Fruit fly (Drosophila melanogaster): Measurements from ENCODE around the gene Lrr47.

Lrr47 gene

DNA sequence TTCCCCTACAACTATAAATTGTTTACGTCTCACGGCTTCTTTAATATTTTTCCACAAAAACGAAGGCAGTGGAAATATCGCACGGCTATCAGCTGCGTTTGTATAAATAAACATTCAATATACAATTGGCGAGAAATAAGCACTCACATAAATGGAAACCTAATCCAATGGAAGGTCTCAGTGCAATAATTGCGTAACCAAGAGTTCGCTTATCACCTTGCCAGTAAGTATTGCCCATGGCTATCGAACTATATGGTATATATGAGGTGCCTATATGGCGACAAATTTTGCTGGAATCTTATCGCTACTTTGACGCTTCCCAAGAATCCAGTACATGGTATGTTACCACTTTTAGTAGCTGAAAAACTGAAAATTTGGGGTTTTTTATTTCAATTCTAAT is 14.9 kb upstream of the Lrr47 start:
- TF ChIP-seq vri (GFP tag; optimal IDR thresholded peaks at IDR 0.05), result peak; percentile 80
- no peak for TF ChIP-seq Gug (GFP tag; IDR thresholded peaks at IDR 0.05)
- peak; percentile 5 for TF ChIP-seq CG6808 (GFP tag; optimal IDR thresholded peaks at IDR 0.05)

dm6 chr2L:10502862-10503261 is 14.3 kb upstream of the Lrr47 start:
- no peak for TF ChIP-seq CG6854 (GFP tag; optimal IDR thresholded peaks at IDR 0.05)
- TF ChIP-seq Eip78C (GFP tag), result peak; percentile 53

DNA sequence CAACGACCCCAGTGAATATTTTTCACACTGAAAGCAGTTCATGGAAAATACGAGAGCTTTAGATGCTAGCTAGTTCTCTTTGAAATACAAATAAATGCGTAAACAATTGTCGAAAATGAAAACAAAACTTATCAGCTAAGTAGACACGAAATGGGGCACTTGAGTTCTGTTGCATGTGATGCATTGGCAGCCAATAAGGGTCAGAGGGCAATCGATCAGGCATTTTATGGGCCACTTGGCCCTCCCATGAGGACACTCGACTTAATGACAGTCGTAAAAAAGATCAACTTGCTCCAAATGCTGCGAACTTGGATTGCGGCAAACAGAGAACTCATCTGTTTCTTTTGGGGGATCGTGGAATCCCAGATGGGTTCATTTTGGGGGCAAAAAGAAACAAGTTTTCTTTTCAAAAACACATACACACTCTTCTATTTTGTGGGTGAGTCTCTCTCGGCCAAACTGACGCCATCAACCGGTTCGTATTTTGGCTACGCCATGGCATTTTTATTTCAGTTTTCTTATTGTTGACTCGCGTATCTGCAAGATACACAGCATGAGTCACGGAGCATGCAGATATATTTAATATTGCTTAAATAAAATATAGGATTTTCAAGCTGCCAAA is 13.7 kb upstream of the Lrr47 start:
- peak; percentile 17; the same call in 1 of the 3 replicates for TF ChIP-seq CG8119 (GFP tag; IDR thresholded peaks at IDR 0.05)
- TF ChIP-seq Hr38 (GFP tag; optimal IDR thresholded peaks at IDR 0.05), result no peak
- no peak for TF ChIP-seq CG1621 (tag; optimal IDR thresholded peaks at IDR 0.05)
- peak; percentile 52 for TF ChIP-seq svp (GFP tag)

dm6 chr2L:10504895-10505294 is 12.2 kb upstream of the Lrr47 start:
- no peak for TF ChIP-seq salr (GFP tag; optimal IDR thresholded peaks at IDR 0.05)
- TF ChIP-seq net (GFP tag; optimal IDR thresholded peaks at IDR 0.05), result no peak
- TF ChIP-seq Met (GFP tag; optimal IDR thresholded peaks at IDR 0.05), result no peak
- TF ChIP-seq CG3919 (GFP tag; optimal IDR thresholded peaks at IDR 0.05), result peak; percentile 19
- peak; percentile 56 for TF ChIP-seq Eip78C (GFP tag)
- TF ChIP-seq CG11902 (GFP tag; optimal IDR thresholded peaks at IDR 0.05), result no peak
- peak; percentile 17 for TF ChIP-seq esn (GFP tag; optimal IDR thresholded peaks at IDR 0.05)
- no peak for TF ChIP-seq acj6 (GFP tag; optimal IDR thresholded peaks at IDR 0.05)
- TF ChIP-seq vri (GFP tag; optimal IDR thresholded peaks at IDR 0.05), result peak; percentile 28
- no peak for TF ChIP-seq Hr39 (GFP tag; optimal IDR thresholded peaks at IDR 0.05)
- peak; percentile 14; the same call in 1 of the 3 replicates for TF ChIP-seq eg (GFP tag; IDR thresholded peaks at IDR 0.05)
- TF ChIP-seq CG1621 (tag; optimal IDR thresholded peaks at IDR 0.05), result no peak
- no peak for TF ChIP-seq CG8119 (GFP tag; IDR thresholded peaks at IDR 0.05)
- TF ChIP-seq Eip75B (GFP tag; optimal IDR thresholded peaks at IDR 0.05), result no peak
- TF ChIP-seq Blimp-1 (GFP tag; optimal IDR thresholded peaks at IDR 0.05), result peak; percentile 26
- TF ChIP-seq Lpt (GFP tag; optimal IDR thresholded peaks at IDR 0.05), result no peak
- no peak for TF ChIP-seq cyc (GFP tag; optimal IDR thresholded peaks at IDR 0.05)
- no peak for TF ChIP-seq fd85E (GFP tag; optimal IDR thresholded peaks at IDR 0.05)
- TF ChIP-seq Hr38 (GFP tag; optimal IDR thresholded peaks at IDR 0.05), result no peak
- TF ChIP-seq pdm3 (GFP tag; optimal IDR thresholded peaks at IDR 0.05), result no peak
- no peak for TF ChIP-seq spab (GFP tag; optimal IDR thresholded peaks at IDR 0.05)
- no peak for TF ChIP-seq Ets96B (tag; optimal IDR thresholded peaks at IDR 0.05)
- no peak for TF ChIP-seq Smox (GFP tag; optimal IDR thresholded peaks at IDR 0.05)
- no peak for TF ChIP-seq Gug (GFP tag; IDR thresholded peaks at IDR 0.05)
- TF ChIP-seq ss (GFP tag; optimal IDR thresholded peaks at IDR 0.05), result peak; percentile 21 to 39
- TF ChIP-seq fkh (GFP tag; optimal IDR thresholded peaks at IDR 0.05), result peak; percentile 84
- TF ChIP-seq CG4318 (GFP tag; optimal IDR thresholded peaks at IDR 0.05), result no peak
- no peak for TF ChIP-seq CG16779 (tag; optimal IDR thresholded peaks at IDR 0.05)
- TF ChIP-seq CG6808 (GFP tag; optimal IDR thresholded peaks at IDR 0.05), result peak; percentile 2
- no peak for TF ChIP-seq fd59A (GFP tag; optimal IDR thresholded peaks at IDR 0.05)
- TF ChIP-seq CG15336 (GFP tag; IDR thresholded peaks at IDR 0.05), result no peak
- TF ChIP-seq CG6854 (GFP tag; optimal IDR thresholded peaks at IDR 0.05), result peak; percentile 59

dm6 chr2L:10505345-10505744 is 11.8 kb upstream of the Lrr47 start:
- TF ChIP-seq CG6854 (GFP tag; optimal IDR thresholded peaks at IDR 0.05), result no peak
- no peak for TF ChIP-seq CG6163 (GFP tag; IDR thresholded peaks at IDR 0.05)
- TF ChIP-seq Eip78C (GFP tag), result peak; percentile 30
